Worm (Caenorhabditis elegans): ENCODE measurements around the gene maph-9.

- no peak for TF ChIP-seq nhr-28 (tag; optimal IDR thresholded peaks at IDR 0.05)
- TF ChIP-seq T20F7.1 (GFP tag; optimal IDR thresholded peaks at IDR 0.05): no peak
- no peak for TF ChIP-seq zfp-2 (tag; optimal IDR thresholded peaks at IDR 0.05)
- TF ChIP-seq ces-1 (GFP tag; optimal IDR thresholded peaks at IDR 0.05): no peak
These were observed 34.9 kb upstream of the maph-9 start, which contains the start of the genes C34D4.10 and str-48 for ce11 chrIV:7121313-7122055.
